Worm (Caenorhabditis elegans) whole organism, late embryonic: ENCODE results near the gene ttr-24.

Experiments used
- dve-1 ChIP-seq: sonication (generic microtip); optimal IDR thresholded peaks from 2 replicates; lab custom pipeline; 2017; ENCODE audit warnings: antibody characterized with exemption, mild to moderate bottlenecking, missing genetic modification characterization, missing compliant biosample characterization
- lin-11 ChIP-seq: fragments of 200-800 bp; sonication (Bioruptor generic); optimal IDR thresholded peaks from 2 replicates; lab custom pipeline; 2018; ENCODE audit warnings: mild to moderate bottlenecking, missing genetic modification characterization, missing compliant biosample characterization

DNA sequence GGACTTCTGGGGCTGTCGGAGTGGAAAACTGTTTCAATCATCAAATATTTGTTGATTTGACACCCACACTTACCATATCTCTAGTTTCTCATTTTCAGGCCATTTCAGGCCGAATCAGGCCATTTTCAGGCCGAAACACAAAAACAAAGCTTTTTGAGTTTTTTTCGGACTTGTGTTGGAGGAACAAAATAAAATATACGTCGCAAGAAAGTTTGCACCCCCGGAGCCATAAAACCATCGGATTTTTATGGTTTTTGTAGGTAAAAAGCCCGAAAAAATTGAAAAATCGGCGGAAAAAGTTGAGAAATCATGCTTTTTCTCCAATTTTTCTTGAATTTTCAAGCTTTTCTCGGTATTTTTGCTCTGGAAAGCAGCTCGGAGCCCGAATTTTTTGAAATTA, 47.9 kb downstream of the ttr-24 start, which contains the start of gene Y51A2D.1:
- no peak for TF ChIP-seq dve-1 (tag; lab: Kevin White, UChicago)
- no peak for TF ChIP-seq lin-11
